Worm (Caenorhabditis elegans) whole organism, mixed stage, embryonic: ENCODE measurements around the gene mec-10.

ENCODE experiments used
- hlh-1 ChIP-seq: fragments of 150-350 bp; optimal IDR thresholded peaks from 2 replicates; lab custom pipeline; 2014; ENCODE audit warnings: missing biosample characterization, missing genetic modification reagents, missing genetic modification characterization
- lin-32 ChIP-seq: fragments of 200-800 bp; sonication (Bioruptor generic); optimal IDR thresholded peaks from 2 replicates; lab custom pipeline; 2018; ENCODE audit warnings: mild to moderate bottlenecking, missing genetic modification characterization, missing compliant biosample characterization
- nhr-237 ChIP-seq: fragments of 150-350 bp; optimal IDR thresholded peaks from 2 replicates; lab custom pipeline; 2014; ENCODE audit warnings: missing biosample characterization, missing genetic modification characterization
- pha-4 ChIP-seq: fragments of 150-350 bp; optimal IDR thresholded peaks from 2 replicates; lab custom pipeline; 2018; ENCODE audit warnings: missing biosample characterization, missing genetic modification reagents, missing genetic modification characterization

DNA sequence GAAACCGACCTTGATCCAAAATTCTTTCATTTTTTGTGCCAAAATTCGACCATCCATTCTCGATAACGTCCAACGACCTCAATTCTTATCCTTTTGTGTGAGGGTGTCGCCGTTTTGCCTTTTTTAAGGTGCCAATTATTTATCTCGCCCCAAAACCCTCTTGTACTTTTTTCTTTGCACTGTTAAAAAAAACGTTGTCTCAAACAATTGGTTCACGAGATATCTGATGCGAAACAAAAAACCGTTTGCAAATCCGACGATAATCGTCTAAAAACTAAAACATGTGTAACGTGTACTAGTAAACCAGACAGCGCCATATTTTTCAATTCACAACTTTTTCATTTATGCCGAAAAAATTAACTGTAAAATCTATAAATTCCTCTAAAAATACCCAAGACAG is 12.8 kb downstream of the mec-10 start, which contains the start of gene F16F9.3:
- TF ChIP-seq lin-32 (GFP tag; lab: Kevin White, UChicago) (no peak), pha-4 (tag; lab: Kevin White, UChicago) (no peak), hlh-1 (no peak), nhr-237 (no peak)
